Fruit fly (Drosophila melanogaster): ENCODE results near the gene Hakai.

The Hakai gene

dm6 chr2L:19582185-19582584 is at the start of gene Hakai (continued):
- TF ChIP-seq Trl (optimal IDR thresholded peaks at IDR 0.05) (peak in 1 of 2 experiments; percentile 0), Trl (GFP tag; optimal IDR thresholded peaks at IDR 0.05) (peak; percentile 64), ranshi (GFP tag; IDR thresholded peaks at IDR 0.05) (peak; percentile 82), CG34376 (GFP tag; optimal IDR thresholded peaks at IDR 0.05) (peak; percentile 82), h (optimal IDR thresholded peaks at IDR 0.05) (no peak), Nf-YB (GFP tag; optimal IDR thresholded peaks at IDR 0.05) (no peak), CTCF (GFP tag; optimal IDR thresholded peaks at IDR 0.05) (no peak), CG14667 (GFP tag; IDR thresholded peaks at IDR 0.05) (0 out of 2 replicates have a peak, but pooled peaks have one; percentile 26), CG17328 (GFP tag; IDR thresholded peaks at IDR 0.05) (no peak; the same call in 1 of the 2 replicates), Blimp-1 (GFP tag; optimal IDR thresholded peaks at IDR 0.05) (peak; percentile 3), CG4328 (GFP tag; optimal IDR thresholded peaks at IDR 0.05) (peak; percentile 33), Lpt (GFP tag; optimal IDR thresholded peaks at IDR 0.05) (no peak), zfh2 (GFP tag; optimal IDR thresholded peaks at IDR 0.05) (peak; percentile 67), scrt (GFP tag; optimal IDR thresholded peaks at IDR 0.05) (no peak), CG3847 (GFP tag; IDR thresholded peaks at IDR 0.05) (peak; percentile 89), Gug (GFP tag; IDR thresholded peaks at IDR 0.05) (peak; percentile 83), bowl (GFP tag; IDR thresholded peaks at IDR 0.05) (no peak), sima (GFP tag; optimal IDR thresholded peaks at IDR 0.05) (peak; percentile 22), CG9215 (GFP tag; IDR thresholded peaks at IDR 0.05) (peak; percentile 64), CG6765 (GFP tag; optimal IDR thresholded peaks at IDR 0.05) (no peak), aop (GFP tag; IDR thresholded peaks at IDR 0.05) (no peak), CG8290 (GFP tag; optimal IDR thresholded peaks at IDR 0.05) (peak; percentile 65), CG8290 (tag; optimal IDR thresholded peaks at IDR 0.05) (peak; percentile 5 to 54), fru (optimal IDR thresholded peaks at IDR 0.05) (no peak), Pdp1 (GFP tag; optimal IDR thresholded peaks at IDR 0.05) (peak; percentile 59 to 70), CG6683 (GFP tag; optimal IDR thresholded peaks at IDR 0.05) (no peak), CG6175 (GFP tag; IDR thresholded peaks at IDR 0.05) (0 out of 3 replicates have a peak, but pooled peaks have one; percentile 50), ash1 (GFP tag; optimal IDR thresholded peaks at IDR 0.05) (no peak), CG14710 (tag; optimal IDR thresholded peaks at IDR 0.05) (peak; percentile 60), sna (GFP tag; IDR thresholded peaks at IDR 0.05; ENCODE audit: partially characterized antibody) (peak; percentile 55; the same call in 1 of the 2 replicates), CG7839 (tag; optimal IDR thresholded peaks at IDR 0.05) (peak; percentile 50), CG17912 (GFP tag; optimal IDR thresholded peaks at IDR 0.05) (no peak), wdn (GFP tag; IDR thresholded peaks at IDR 0.05) (no peak), CG3726 (GFP tag; IDR thresholded peaks at IDR 0.05) (no peak), Ets97D (GFP tag; optimal IDR thresholded peaks at IDR 0.05) (peak; percentile 73), org-1 (GFP tag; optimal IDR thresholded peaks at IDR 0.05) (no peak), CG7357 (GFP tag; IDR thresholded peaks at IDR 0.05) (peak; percentile 35; the same call in 1 of the 3 replicates), Jarid2 (GFP tag; optimal IDR thresholded peaks at IDR 0.05) (no peak), PHDP (tag; optimal IDR thresholded peaks at IDR 0.05) (no peak), fu2 (GFP tag; optimal IDR thresholded peaks at IDR 0.05) (peak; percentile 55), Dad (GFP tag; optimal IDR thresholded peaks at IDR 0.05) (peak; percentile 64), CG9817 (tag; optimal IDR thresholded peaks at IDR 0.05) (peak; percentile 41), NK7.1 (GFP tag; optimal IDR thresholded peaks at IDR 0.05) (peak; percentile 62), Sry-δ (GFP tag; optimal IDR thresholded peaks at IDR 0.05) (peak; percentile 55), pho (GFP tag; optimal IDR thresholded peaks at IDR 0.05) (peak; percentile 49), CG13894 (tag; optimal IDR thresholded peaks at IDR 0.05) (no peak), CG7745 (tag; optimal IDR thresholded peaks at IDR 0.05) (no peak), psq (GFP tag; optimal IDR thresholded peaks at IDR 0.05) (no peak), ase (GFP tag; IDR thresholded peaks at IDR 0.05) (no peak), CG18262 (tag; optimal IDR thresholded peaks at IDR 0.05) (peak; percentile 5), sc (optimal IDR thresholded peaks at IDR 0.05) (no peak), sc (GFP tag; optimal IDR thresholded peaks at IDR 0.05) (no peak), CG2875 (GFP tag; optimal IDR thresholded peaks at IDR 0.05) (no peak)

Measured in whole organism, embryonic.